Worm (Caenorhabditis elegans) whole organism, L4 larva: ENCODE results near the gene H10E21.4.

Experiments used
- R02D3.7 ChIP-seq: fragments of 150-350 bp; sonication (generic microtip); optimal IDR thresholded peaks from 3 replicates; lab custom pipeline; 2014; ENCODE audit warnings: missing biosample characterization, missing genetic modification characterization
- nhr-11 ChIP-seq: fragments of 150-350 bp; optimal IDR thresholded peaks from 2 replicates; lab custom pipeline; 2014; ENCODE audit warnings: missing biosample characterization, missing genetic modification characterization
- nhr-25 ChIP-seq: sonication (generic microtip); optimal IDR thresholded peaks from 2 replicates; lab custom pipeline; 2017; ENCODE audit warnings: missing genetic modification characterization, mild to moderate bottlenecking, missing compliant biosample characterization, antibody characterized with exemption, moderate library complexity, borderline replicate concordance; ENCODE audit not compliant: insufficient read depth
- nhr-76 ChIP-seq: fragments of 150-350 bp; optimal IDR thresholded peaks from 2 replicates; lab custom pipeline; 2014; ENCODE audit warnings: missing biosample characterization, missing genetic modification characterization

DNA sequence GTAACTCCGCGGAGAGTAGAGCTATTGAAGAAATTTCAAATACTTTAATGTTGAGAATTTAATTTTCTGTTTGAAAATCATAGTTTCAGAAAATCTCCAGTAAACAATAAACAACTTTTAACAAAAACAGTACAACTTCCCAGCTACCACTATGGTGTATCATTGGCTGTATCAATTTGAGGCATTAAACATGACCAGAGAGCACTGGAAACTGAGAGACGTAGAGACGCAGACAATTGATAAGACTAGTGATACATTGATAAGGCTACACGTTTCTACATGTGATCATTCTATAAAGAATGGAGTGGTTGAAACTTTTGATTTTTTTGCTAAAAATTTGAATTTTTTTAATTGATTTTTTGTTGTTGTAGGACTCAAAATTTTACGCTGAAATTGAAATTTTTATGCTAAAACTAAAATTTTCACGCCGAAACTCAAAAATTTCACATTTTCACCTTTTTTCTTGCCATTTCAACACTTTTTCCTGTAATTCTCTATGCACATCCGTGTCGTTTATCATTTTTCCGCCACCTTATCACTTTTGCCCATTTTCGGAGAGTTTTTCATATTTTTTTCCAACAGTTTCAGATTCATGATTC lies 4.2 kb downstream of the H10E21.4 start, which contains the start of gene H10E21.1:
- TF ChIP-seq nhr-11 (tag; lab: Kevin White, UChicago), result no peak
- TF ChIP-seq R02D3.7, result no peak
- no peak for TF ChIP-seq nhr-76 (tag; lab: Kevin White, UChicago)
- TF ChIP-seq nhr-25, result no peak
